Fruit fly (Drosophila melanogaster) whole organism, prepupa: ENCODE data around the gene CG4962.

Experiments
- cyc ChIP-seq: fragments of 200-800 bp; sonication (Bioruptor generic); optimal IDR thresholded peaks from 3 replicates; lab custom pipeline; 2016; ENCODE audit warnings: missing biosample characterization, missing genetic modification characterization
- net ChIP-seq: fragments of 200-800 bp; sonication (Bioruptor generic); optimal IDR thresholded peaks from 3 replicates; lab custom pipeline; 2016; ENCODE audit warnings: missing biosample characterization, missing genetic modification characterization

DNA sequence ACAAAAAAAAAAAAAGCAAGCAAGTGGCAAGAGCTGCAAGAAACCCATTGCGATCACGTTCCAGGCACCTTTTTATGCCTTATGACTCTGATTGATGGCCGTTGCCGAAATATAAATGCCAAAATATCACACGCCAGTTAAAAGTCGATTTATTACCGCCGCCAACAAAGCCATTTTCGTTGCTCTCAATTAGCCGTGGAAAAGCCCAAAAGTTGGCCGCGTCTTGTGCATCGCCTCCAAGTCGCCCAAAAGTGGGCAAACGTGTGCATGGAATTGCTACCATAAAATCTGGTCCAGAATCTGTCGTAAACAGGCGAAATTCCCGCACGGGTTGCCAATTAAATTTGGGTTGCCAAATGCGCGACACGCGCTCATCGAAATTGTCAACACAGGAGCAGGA is 3.7 kb downstream of the CG4962 start:
- TF ChIP-seq net (GFP tag; lab: Kevin White, UChicago): no peak
- TF ChIP-seq cyc (GFP tag; lab: Kevin White, UChicago): no peak
